Worm (Caenorhabditis elegans) whole organism, dauer: Measurements from ENCODE around the gene phyh-1.
"Not testable (repeated sequence)": the region's sequence is repeated elsewhere in the genome, so short reads cannot be mapped to it uniquely, and the experiment has no call there.

ENCODE experiments used
- unc-62 ChIP-seq: sonication (generic microtip); optimal IDR thresholded peaks from 2 replicates; lab custom pipeline; 2017; ENCODE audit warnings: missing biosample characterization, missing genetic modification reagents, missing genetic modification characterization

The phyh-1 gene

ce11 chrIV:17259310-17259709 lies at the start of gene phyh-1:
Gene phyh-1, minus strand, starts transcription at chrIV:17259410.
- TF ChIP-seq unc-62, result no peak

DNA sequence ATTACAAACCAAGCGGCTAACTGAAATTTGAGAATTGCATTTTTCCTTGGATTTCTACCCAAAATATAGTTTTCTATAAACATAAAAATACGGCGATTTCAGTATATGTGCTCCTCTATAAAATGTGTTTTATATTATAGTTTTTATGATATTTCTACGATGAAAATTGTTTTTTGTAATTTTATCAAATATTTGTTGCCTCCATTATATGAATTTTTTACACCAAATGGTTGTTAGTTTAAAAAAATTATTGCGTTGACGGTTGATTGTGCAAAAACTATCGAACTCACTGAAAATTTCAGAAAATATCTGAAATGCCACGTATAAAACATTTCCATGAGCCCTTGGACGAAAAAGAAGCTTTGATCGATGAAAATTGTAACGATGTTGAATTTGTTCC lies 49.0 kb upstream of the phyh-1 start, which contains the start of gene T28F3.9:
Gene T28F3.9 (plus strand): TSS at position 301 of the 400 bp plus-strand sequence.
- no peak for TF ChIP-seq unc-62

DNA sequence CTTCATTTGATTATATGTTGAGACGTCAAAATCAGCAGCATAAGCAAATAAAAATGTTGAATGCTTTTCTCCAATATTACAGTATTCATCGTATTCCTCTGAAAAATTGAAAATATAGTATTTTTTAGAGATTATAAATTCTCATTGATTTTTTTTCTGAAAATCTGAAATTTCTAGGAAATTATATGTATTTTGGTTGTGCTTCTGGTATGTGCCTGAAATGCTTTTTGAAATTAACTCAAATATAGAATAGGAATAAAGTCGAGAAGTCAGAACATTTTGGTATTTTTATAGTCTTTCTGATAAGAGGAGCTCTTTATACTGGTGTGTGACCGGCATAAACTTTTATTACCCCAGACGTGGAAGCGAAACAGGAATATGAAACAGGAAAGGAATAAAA lies 48.0 kb upstream of the phyh-1 start, which contains the start of gene T28F3.8:
Gene T28F3.8 (minus strand): TSS at position 101 of the 400 bp plus-strand sequence.
- not testable (repeated sequence) for TF ChIP-seq unc-62

DNA sequence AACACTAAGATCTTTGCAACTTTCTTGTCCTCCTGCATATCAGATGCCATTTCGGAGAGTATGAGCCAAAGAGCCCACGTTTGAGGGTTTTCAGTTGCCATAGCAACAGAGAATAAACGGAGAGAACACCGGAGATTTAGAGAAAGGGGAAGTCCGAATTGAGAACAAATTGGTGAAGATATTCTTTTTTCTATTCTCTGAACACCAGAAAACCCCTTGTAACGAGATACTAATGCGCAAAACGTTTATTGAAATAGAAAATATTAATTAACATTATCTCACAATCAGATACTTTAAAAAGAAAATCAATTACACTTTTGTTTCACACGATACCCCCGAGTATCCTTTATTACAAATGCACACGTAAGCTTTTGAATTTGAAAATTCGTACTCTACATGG lies 42.7 kb upstream of the phyh-1 start, which contains the start of gene ifta-2:
Gene ifta-2 (minus strand): TSS at position 101 of the 400 bp plus-strand sequence.
- TF ChIP-seq unc-62, result no peak

ce11 chrIV:17294489-17294888 lies 35.3 kb upstream of the phyh-1 start, which contains the start of gene T28F3.5:
Gene T28F3.5, plus strand, starts transcription at chrIV:17294789.
- no peak for TF ChIP-seq unc-62

ce11 chrIV:17293679-17294078 lies 34.5 kb upstream of the phyh-1 start:
- no peak for TF ChIP-seq unc-62

- TF ChIP-seq unc-62, result no peak
These were observed 33.9 kb upstream of the phyh-1 start for ce11 chrIV:17293068-17293467.

ce11 chrIV:17292350-17292749 lies 33.1 kb upstream of the phyh-1 start:
- no peak for TF ChIP-seq unc-62

- TF ChIP-seq unc-62, result no peak
These were observed 32.5 kb upstream of the phyh-1 start, which contains the start of the genes T28F3.11 and slc-17.4 for ce11 chrIV:17291629-17292199. Gene T28F3.11, minus strand, starts transcription at chrIV:17291679. Gene slc-17.4, minus strand, starts transcription at chrIV:17291733.

DNA sequence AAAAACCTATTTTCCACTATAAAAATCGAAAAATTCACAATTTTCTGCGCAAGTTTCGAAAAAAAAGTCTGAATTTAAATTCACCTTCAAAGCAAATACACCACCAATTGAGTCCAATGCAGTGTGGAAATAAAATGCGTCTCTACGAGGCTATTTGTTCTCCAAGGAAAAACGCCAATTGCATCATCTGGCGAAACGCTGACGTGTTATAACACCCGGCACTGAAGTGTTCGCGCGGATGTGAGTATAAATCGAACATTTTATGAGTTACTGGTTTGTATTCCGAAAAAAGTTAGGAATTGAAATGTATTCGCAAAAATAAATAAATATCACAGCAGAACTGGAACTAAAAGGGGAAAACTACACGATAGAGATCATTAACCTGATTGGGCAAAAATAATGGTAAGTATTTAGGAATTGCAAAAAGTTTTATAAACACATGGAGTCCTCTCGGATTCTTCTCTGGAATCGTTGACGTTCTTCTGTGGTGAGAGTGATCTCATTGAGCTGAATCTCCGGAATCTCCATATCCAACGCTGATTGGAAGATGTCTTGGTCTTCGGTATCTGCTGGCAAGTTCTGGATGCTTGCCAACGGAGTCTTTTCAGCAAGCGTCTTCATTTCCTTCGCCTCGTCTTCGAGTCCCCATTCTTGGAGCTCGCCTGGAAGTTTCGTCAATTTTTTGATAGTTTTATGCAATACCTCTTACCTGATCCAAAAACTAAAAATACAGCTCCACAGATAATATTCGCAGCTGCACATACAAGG lies 28.9 kb upstream of the phyh-1 start, which contains the start of gene zipt-7.1:
Gene zipt-7.1 (minus strand): TSS at position 232 of the 768 bp plus-strand sequence.
- no peak for TF ChIP-seq unc-62

ce11 chrIV:17285263-17285662 lies 26.1 kb upstream of the phyh-1 start:
- TF ChIP-seq unc-62, result no peak

ce11 chrIV:17284099-17284498 lies 24.9 kb upstream of the phyh-1 start, which contains the start of gene nra-1:
Gene nra-1, minus strand, starts transcription at chrIV:17284199.
- TF ChIP-seq unc-62, result no peak

DNA sequence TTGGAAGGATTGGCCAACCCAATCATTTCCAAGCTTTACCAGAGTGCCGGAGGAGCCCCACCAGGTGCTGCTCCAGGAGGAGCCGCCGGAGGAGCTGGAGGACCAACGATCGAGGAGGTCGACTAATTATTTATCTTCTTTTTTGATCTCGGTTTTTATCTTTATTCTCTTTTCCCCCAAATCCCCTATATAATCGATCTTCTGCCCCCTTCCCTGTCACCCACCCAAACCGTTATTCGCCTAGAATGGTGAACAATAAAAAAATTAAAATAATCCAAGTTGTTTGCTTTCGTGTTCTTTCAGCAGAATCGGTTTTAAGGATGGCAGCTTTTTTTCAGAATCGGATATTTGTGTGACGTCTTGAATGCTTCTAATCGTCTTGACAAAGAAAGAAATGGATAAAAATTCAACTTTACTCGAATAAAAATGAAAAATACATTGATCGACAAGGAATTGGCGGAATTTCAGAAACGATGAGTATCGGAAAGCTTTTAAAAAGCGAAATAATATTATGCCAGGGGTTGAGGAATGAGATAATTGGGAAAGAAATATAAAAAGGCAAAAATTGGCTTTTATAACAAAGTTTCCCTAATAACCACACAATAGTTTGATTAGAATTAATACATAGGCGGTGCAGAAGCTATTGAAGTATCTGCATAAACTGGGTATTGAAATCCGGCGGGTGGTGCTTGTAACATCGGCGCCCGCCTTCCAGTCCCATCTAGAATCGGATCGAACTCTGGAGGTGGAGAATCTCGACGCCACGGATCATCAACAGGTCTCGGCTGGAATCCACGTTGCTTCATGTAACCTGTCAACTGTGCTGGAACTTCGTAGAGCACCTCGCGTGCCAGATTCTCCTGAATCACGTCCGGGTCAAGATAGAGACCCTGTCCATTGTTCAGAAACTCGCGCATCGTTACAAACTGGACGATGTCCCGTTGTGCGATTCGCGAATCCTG lies 22.1 kb upstream of the phyh-1 start:
- no peak for TF ChIP-seq unc-62

- TF ChIP-seq unc-62, result no peak
These were observed 21.3 kb upstream of the phyh-1 start for ce11 chrIV:17280441-17280939.

ce11 chrIV:17279592-17280440 lies 20.6 kb upstream of the phyh-1 start:
- no peak for TF ChIP-seq unc-62
